Fruit fly (Drosophila melanogaster): ENCODE data around the gene Use1.

dm6 chr3L:9119564-9119963 is 17.4 kb downstream of the Use1 start:
- TF ChIP-seq CTCF (optimal IDR thresholded peaks at IDR 0.05) = no peak
- TF ChIP-seq CG8478 (optimal IDR thresholded peaks at IDR 0.05) = no peak
